Worm (Caenorhabditis elegans): ENCODE data around the gene mig-38.

The mig-38 gene

ce11 chrIV:11549694-11550093 lies 44.4 kb upstream of the mig-38 start (continued):
- TF ChIP-seq hrde-1 (tag; optimal IDR thresholded peaks at IDR 0.05; ENCODE audit: borderline replicate concordance) (peak; percentile 50), mcd-1 (GFP tag; IDR thresholded peaks at IDR 0.05) (no peak; the same call in 1 of the 2 replicates), Y53F4B.3 (GFP tag; IDR thresholded peaks at IDR 0.05) (no peak), hmg-1.2 (GFP tag; IDR thresholded peaks at IDR 0.05) (peak; percentile 70), mes-4 (tag; optimal IDR thresholded peaks at IDR 0.05) (peak; percentile 65), aptf-2 (GFP tag; conservative IDR thresholded peaks at IDR 0.05) (0 out of 2 replicates have a peak, but pooled peaks have one; percentile 7), somi-1 (GFP tag; optimal IDR thresholded peaks at IDR 0.05) (peak; percentile 37), unc-62 (GFP tag; optimal IDR thresholded peaks at IDR 0.05) (no peak), ztf-28 (GFP tag; IDR thresholded peaks at IDR 0.05) (no peak; the same call in 1 of the 2 replicates), nfya-2 (GFP tag; IDR thresholded peaks at IDR 0.05) (no peak), F57C9.4 (tag; optimal IDR thresholded peaks at IDR 0.05) (no peak), egrh-3 (GFP tag; IDR thresholded peaks at IDR 0.05) (no peak; the same call in 1 of the 2 replicates), lsl-1 (GFP tag; optimal IDR thresholded peaks at IDR 0.05) (no peak), ztf-6 (GFP tag; IDR thresholded peaks at IDR 0.05) (no peak), athp-1 (tag; optimal IDR thresholded peaks at IDR 0.05) (no peak), pha-4 (tag; optimal IDR thresholded peaks at IDR 0.05) (no peak), lin-40 (tag; optimal IDR thresholded peaks at IDR 0.05) (no peak), nfyb-1 (GFP tag; IDR thresholded peaks at IDR 0.05) (no peak), madf-3 (GFP tag; IDR thresholded peaks at IDR 0.05) (0 out of 2 replicates have a peak, but pooled peaks have one; percentile 20), snpc-1.3 (tag; optimal IDR thresholded peaks at IDR 0.05; ENCODE audit: insufficient read depth) (peak; percentile 87), fkh-3 (tag; optimal IDR thresholded peaks at IDR 0.05) (no peak), chd-7 (tag; optimal IDR thresholded peaks at IDR 0.05) (no peak), ekl-4 (GFP tag; IDR thresholded peaks at IDR 0.05) (peak; percentile 64; the same call in 1 of the 2 replicates), attf-3 (GFP tag; conservative IDR thresholded peaks at IDR 0.05) (peak; percentile 61; the same call in 1 of the 2 replicates), nhr-120 (GFP tag; IDR thresholded peaks at IDR 0.05) (no peak), F39B2.1 (GFP tag; IDR thresholded peaks at IDR 0.05) (no peak), K12H6.12 (tag; optimal IDR thresholded peaks at IDR 0.05) (peak; percentile 45), F23B12.7 (tag; optimal IDR thresholded peaks at IDR 0.05; ENCODE audit: insufficient read depth) (peak; percentile 97), lir-1 (GFP tag; conservative IDR thresholded peaks at IDR 0.05) (no peak), snpc-3.4 (tag; optimal IDR thresholded peaks at IDR 0.05) (peak; percentile 88), nhr-90 (tag; optimal IDR thresholded peaks at IDR 0.05) (peak; percentile 88), zim-3 (tag; optimal IDR thresholded peaks at IDR 0.05) (peak; percentile 68), ceh-27 (GFP tag; optimal IDR thresholded peaks at IDR 0.05) (no peak), lin-26 (GFP tag; IDR thresholded peaks at IDR 0.05) (peak; percentile 85), F55B11.4 (tag; optimal IDR thresholded peaks at IDR 0.05; ENCODE audit: borderline replicate concordance, insufficient read depth) (no peak), rpc-1 (optimal IDR thresholded peaks at IDR 0.05) (peak; percentile 98), rpc-1 (tag; optimal IDR thresholded peaks at IDR 0.05) (peak; percentile 95), nhr-80 (tag; optimal IDR thresholded peaks at IDR 0.05) (no peak), F22D6.2 (tag; optimal IDR thresholded peaks at IDR 0.05) (peak; percentile 46), tbp1 (GFP tag; optimal IDR thresholded peaks at IDR 0.05) (peak; percentile 99), zfh-2 (GFP tag; conservative IDR thresholded peaks at IDR 0.05) (no peak), attf-5 (GFP tag; optimal IDR thresholded peaks at IDR 0.05) (no peak), B0035.1 (tag; optimal IDR thresholded peaks at IDR 0.05) (no peak), repo-1 (tag; optimal IDR thresholded peaks at IDR 0.05) (no peak), C17E4.6 (GFP tag; IDR thresholded peaks at IDR 0.05) (no peak), T07F8.4 (tag; optimal IDR thresholded peaks at IDR 0.05) (peak; percentile 82), madf-6 (GFP tag; IDR thresholded peaks at IDR 0.05) (no peak), tlf-1 (GFP tag; optimal IDR thresholded peaks at IDR 0.05) (no peak), pbrm-1 (GFP tag; IDR thresholded peaks at IDR 0.05) (no peak)
